Worm (Caenorhabditis elegans) whole organism, young adult: ENCODE results near the gene pycr-4.
A peak's percentile ranks its signal among the peaks of the same experiment; 100 is the strongest.

ENCODE experiments used
- B0019.2 ChIP-seq: fragments of 200-800 bp; sonication (Bioruptor generic); conservative IDR thresholded peaks from 2 replicates; pipeline ENCODE4 v1.3.6; 2022; ENCODE audit warnings: missing genetic modification reagents, missing genetic modification characterization, missing compliant biosample characterization
- B0261.1 ChIP-seq: sonication (generic microtip); optimal IDR thresholded peaks from 2 replicates; lab custom pipeline; 2016; ENCODE audit warnings: mild to moderate bottlenecking, missing genetic modification characterization, moderate library complexity, missing compliant biosample characterization
- C17E4.6 ChIP-seq: fragments of 200-800 bp; sonication (Bioruptor generic); IDR thresholded peaks from 2 replicates; pipeline ENCODE4 v1.3.6; 2022; ENCODE audit warnings: missing genetic modification reagents, missing genetic modification characterization, missing compliant biosample characterization
- D2030.7 ChIP-seq: fragments of 200-800 bp; sonication (Bioruptor generic); IDR thresholded peaks from 2 replicates; pipeline ENCODE4 v1.3.6; 2022; ENCODE audit warnings: missing genetic modification reagents, missing genetic modification characterization, missing compliant biosample characterization
- F22D6.2 ChIP-seq: sonication (generic microtip); optimal IDR thresholded peaks from 2 replicates; lab custom pipeline; 2016; ENCODE audit warnings: mild to moderate bottlenecking, missing genetic modification characterization, missing compliant biosample characterization
- F33H1.4 ChIP-seq: fragments of 200-800 bp; sonication (Bioruptor generic); IDR thresholded peaks from 2 replicates; pipeline ENCODE4 v1.3.6; 2022; ENCODE audit warnings: missing genetic modification reagents, missing genetic modification characterization, missing compliant biosample characterization
- F39B2.1 ChIP-seq: fragments of 200-800 bp; sonication (Bioruptor generic); IDR thresholded peaks from 2 replicates; pipeline ENCODE4 v1.3.6; 2022; ENCODE audit warnings: missing genetic modification reagents, missing genetic modification characterization, missing compliant biosample characterization
- T07F8.4 ChIP-seq: sonication (generic microtip); optimal IDR thresholded peaks from 2 replicates; lab custom pipeline; 2016; ENCODE audit warnings: mild to moderate bottlenecking, missing genetic modification characterization, moderate library complexity, missing compliant biosample characterization
- Y53G8AR.9 ChIP-seq: fragments of 200-800 bp; sonication (Bioruptor generic); conservative IDR thresholded peaks from 2 replicates; pipeline ENCODE4 v1.3.6; 2022; ENCODE audit warnings: missing genetic modification reagents, missing genetic modification characterization, missing compliant biosample characterization
- Y79H2A.3 ChIP-seq: fragments of 200-800 bp; sonication (Bioruptor generic); conservative IDR thresholded peaks from 2 replicates; pipeline ENCODE4 v1.3.6; 2022; ENCODE audit warnings: missing genetic modification reagents, missing genetic modification characterization, missing compliant biosample characterization
- Y95B8A.8 ChIP-seq: fragments of 200-800 bp; sonication (Bioruptor generic); IDR thresholded peaks from 2 replicates; pipeline ENCODE4 v1.3.6; 2022; ENCODE audit warnings: missing genetic modification reagents, missing genetic modification characterization, missing compliant biosample characterization
- aptf-3 ChIP-seq: fragments of 200-800 bp; sonication (Bioruptor generic); IDR thresholded peaks from 2 replicates; pipeline ENCODE4 v1.3.6; 2022; ENCODE audit warnings: missing genetic modification characterization, missing compliant biosample characterization
- atf-7 ChIP-seq: sonication (generic microtip); optimal IDR thresholded peaks from 2 replicates; lab custom pipeline; 2017; ENCODE audit warnings: mild to moderate bottlenecking, missing genetic modification characterization, missing compliant biosample characterization
- attf-5 ChIP-seq: fragments of 200-800 bp; sonication (Bioruptor generic); optimal IDR thresholded peaks from 2 replicates; lab custom pipeline; 2018; ENCODE audit warnings: mild to moderate bottlenecking, missing genetic modification characterization, missing compliant biosample characterization
- attf-6 ChIP-seq: fragments of 200-800 bp; sonication (Bioruptor generic); IDR thresholded peaks from 2 replicates; pipeline ENCODE4 v1.3.6; 2022; ENCODE audit warnings: missing genetic modification reagents, missing genetic modification characterization, missing compliant biosample characterization
- ceh-100 ChIP-seq: fragments of 200-800 bp; sonication (Bioruptor generic); IDR thresholded peaks from 2 replicates; pipeline ENCODE4 v1.3.6; 2022; ENCODE audit warnings: missing genetic modification reagents, missing genetic modification characterization, missing compliant biosample characterization
- ceh-40 ChIP-seq: fragments of 200-800 bp; sonication (Bioruptor generic); IDR thresholded peaks from 2 replicates; pipeline ENCODE4 v1.3.6; 2022; ENCODE audit warnings: missing genetic modification characterization, missing compliant biosample characterization
- ceh-58 ChIP-seq: fragments of 200-800 bp; sonication (Bioruptor generic); IDR thresholded peaks from 2 replicates; pipeline ENCODE4 v1.3.6; 2022; ENCODE audit warnings: missing genetic modification characterization, missing compliant biosample characterization
- ceh-79 ChIP-seq: sonication (generic microtip); optimal IDR thresholded peaks from 2 replicates; lab custom pipeline; 2017; ENCODE audit warnings: mild to moderate bottlenecking, missing genetic modification characterization, missing compliant biosample characterization
- dox-1 ChIP-seq: fragments of 200-800 bp; sonication (Bioruptor generic); IDR thresholded peaks from 2 replicates; pipeline ENCODE4 v1.3.6; 2022; ENCODE audit warnings: missing genetic modification reagents, missing genetic modification characterization, missing compliant biosample characterization
- dpl-1 ChIP-seq: fragments of 150-350 bp; optimal IDR thresholded peaks from 2 replicates; lab custom pipeline; 2014; ENCODE audit warnings: missing biosample characterization, missing genetic modification reagents, missing genetic modification characterization
- egl-18 ChIP-seq: fragments of 200-800 bp; sonication (Bioruptor generic); IDR thresholded peaks from 2 replicates; pipeline ENCODE4 v1.3.6; 2022; ENCODE audit warnings: missing genetic modification reagents, missing genetic modification characterization, missing compliant biosample characterization
- egrh-3 ChIP-seq: fragments of 200-800 bp; sonication (Bioruptor generic); IDR thresholded peaks from 2 replicates; pipeline ENCODE4 v1.3.6; 2022; ENCODE audit warnings: missing genetic modification reagents, missing genetic modification characterization, missing compliant biosample characterization
- ekl-4 ChIP-seq: fragments of 200-800 bp; sonication (Bioruptor generic); IDR thresholded peaks from 2 replicates; pipeline ENCODE4 v1.3.6; 2022; ENCODE audit warnings: missing genetic modification reagents, missing genetic modification characterization, missing compliant biosample characterization
- him-1 ChIP-seq: sonication (generic microtip); optimal IDR thresholded peaks from 2 replicates; lab custom pipeline; 2016; ENCODE audit warnings: missing genotype, missing genetic modification reagents, missing genetic modification characterization, missing compliant biosample characterization
- hsf-1 ChIP-seq: fragments of 200-800 bp; sonication (Bioruptor generic); IDR thresholded peaks from 2 replicates; pipeline ENCODE4 v1.3.6; 2022; ENCODE audit warnings: missing genetic modification reagents, missing genetic modification characterization, missing compliant biosample characterization
- let-607 ChIP-seq, 2 experiments: fragments of 200-800 bp in 1 of 2; sonication (Bioruptor generic) in 1 of 2; sonication (generic microtip) in 1 of 2; optimal IDR thresholded peaks; 2 replicates each; lab custom pipeline; 2016 to 2018; ENCODE audit warnings: mild to moderate bottlenecking in 2 of 2, missing compliant biosample characterization in 2 of 2, missing genetic modification characterization in 2 of 2, moderate library complexity in 2 of 2, missing genotype in 1 of 2
- lin-26 ChIP-seq: fragments of 200-800 bp; sonication (Bioruptor generic); IDR thresholded peaks from 2 replicates; pipeline ENCODE4 v1.3.6; 2022; ENCODE audit warnings: missing genetic modification reagents, missing genetic modification characterization, missing compliant biosample characterization
- lsl-1 ChIP-seq: fragments of 200-800 bp; sonication (Bioruptor generic); optimal IDR thresholded peaks from 2 replicates; lab custom pipeline; 2018; ENCODE audit warnings: mild to moderate bottlenecking, missing genetic modification characterization, moderate library complexity, missing compliant biosample characterization
- madf-3 ChIP-seq: fragments of 200-800 bp; sonication (Bioruptor generic); IDR thresholded peaks from 2 replicates; pipeline ENCODE4 v1.3.6; 2022; ENCODE audit warnings: missing genetic modification reagents, missing genetic modification characterization, missing compliant biosample characterization
- madf-6 ChIP-seq: fragments of 200-800 bp; sonication (Bioruptor generic); IDR thresholded peaks from 2 replicates; pipeline ENCODE4 v1.3.6; 2022; ENCODE audit warnings: missing genetic modification reagents, missing genetic modification characterization, missing compliant biosample characterization
- mcd-1 ChIP-seq: fragments of 200-800 bp; sonication (Bioruptor generic); IDR thresholded peaks from 2 replicates; pipeline ENCODE4 v1.3.6; 2022; ENCODE audit warnings: missing genetic modification reagents, missing genetic modification characterization, missing compliant biosample characterization
- nhr-80 ChIP-seq: sonication (generic microtip); optimal IDR thresholded peaks from 2 replicates; lab custom pipeline; 2016; ENCODE audit warnings: missing genetic modification characterization, missing compliant biosample characterization
- nhr-90 ChIP-seq: sonication (generic microtip); optimal IDR thresholded peaks from 2 replicates; lab custom pipeline; 2016; ENCODE audit warnings: missing genotype, mild to moderate bottlenecking, missing genetic modification characterization, missing compliant biosample characterization
- pbrm-1 ChIP-seq: fragments of 200-800 bp; sonication (Bioruptor generic); IDR thresholded peaks from 2 replicates; pipeline ENCODE4 v1.3.6; 2022; ENCODE audit warnings: missing genetic modification reagents, missing genetic modification characterization, missing compliant biosample characterization
- rcor-1 ChIP-seq: fragments of 200-800 bp; sonication (Bioruptor generic); IDR thresholded peaks from 2 replicates; pipeline ENCODE4 v1.3.6; 2022; ENCODE audit warnings: missing genetic modification reagents, missing genetic modification characterization, missing compliant biosample characterization
- sea-2 ChIP-seq: fragments of 200-800 bp; sonication (Bioruptor generic); IDR thresholded peaks from 2 replicates; pipeline ENCODE4 v1.3.6; 2022; ENCODE audit warnings: missing genetic modification characterization, missing compliant biosample characterization
- snpc-3.4 ChIP-seq: sonication (generic microtip); optimal IDR thresholded peaks from 2 replicates; lab custom pipeline; 2017; ENCODE audit warnings: missing genetic modification characterization, mild to moderate bottlenecking, missing compliant biosample characterization, antibody characterized with exemption, moderate library complexity, missing genotype, missing genetic modification reagents
- sptf-2 ChIP-seq: fragments of 200-800 bp; sonication (Bioruptor generic); optimal IDR thresholded peaks from 2 replicates; lab custom pipeline; 2018; ENCODE audit warnings: mild to moderate bottlenecking, missing genetic modification characterization, missing compliant biosample characterization
- unc-130 ChIP-seq: sonication (generic microtip); optimal IDR thresholded peaks from 2 replicates; lab custom pipeline; 2016; ENCODE audit warnings: missing genetic modification reagents, missing genetic modification characterization, missing compliant biosample characterization
- xnd-1 ChIP-seq: sonication (generic microtip); optimal IDR thresholded peaks from 2 replicates; lab custom pipeline; 2016; ENCODE audit warnings: missing genotype, missing genetic modification reagents, missing genetic modification characterization, missing compliant biosample characterization
- zfh-2 ChIP-seq: fragments of 200-800 bp; sonication (Bioruptor generic); conservative IDR thresholded peaks from 2 replicates; pipeline ENCODE4 v1.3.6; 2022; ENCODE audit warnings: missing genetic modification reagents, missing genetic modification characterization, missing compliant biosample characterization

pycr-4 gene

DNA sequence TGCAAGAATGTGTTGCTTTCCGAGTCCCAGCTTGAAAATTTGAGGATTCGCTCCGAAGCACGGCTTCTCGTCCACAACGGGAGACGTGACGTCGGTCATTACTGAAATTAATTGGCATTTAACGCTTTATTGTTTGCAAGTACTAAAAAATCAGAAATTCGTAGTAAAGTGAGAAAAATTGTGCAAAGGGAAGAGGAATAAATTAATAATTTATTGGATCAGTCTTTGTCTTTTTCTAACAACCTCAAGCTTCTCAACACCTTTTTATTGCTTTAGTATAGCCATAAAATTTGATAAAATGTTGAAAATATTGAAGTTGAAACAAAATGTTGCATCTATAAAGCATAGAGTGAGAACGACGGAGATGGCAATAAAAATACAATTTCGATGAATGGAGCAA is 25.8 kb downstream of the pycr-4 start, which contains the start of gene tes-1:
Gene tes-1 (minus strand): TSS at position 101 of the 400 bp plus-strand sequence.
- TF ChIP-seq D2030.7 (no peak), B0261.1 (no peak), let-607 (tag; optimal IDR thresholded peaks at IDR 0.05; lab: Kevin White, UChicago) (no peak), sea-2 (GFP tag; lab: Robert Waterston, UW) (no peak), attf-5 (no peak), snpc-3.4 (tag; lab: Kevin White, UChicago) (no peak), ceh-79 (tag; lab: Kevin White, UChicago) (no peak), C17E4.6 (GFP tag; lab: Robert Waterston, UW) (no peak), mcd-1 (GFP tag; lab: Robert Waterston, UW) (no peak), pbrm-1 (GFP tag; lab: Robert Waterston, UW) (no peak), xnd-1 (tag; lab: Kevin White, UChicago) (no peak), sptf-2 (GFP tag; lab: Kevin White, UChicago) (no peak), F33H1.4 (no peak), Y95B8A.8 (GFP tag; lab: Robert Waterston, UW) (no peak)

DNA sequence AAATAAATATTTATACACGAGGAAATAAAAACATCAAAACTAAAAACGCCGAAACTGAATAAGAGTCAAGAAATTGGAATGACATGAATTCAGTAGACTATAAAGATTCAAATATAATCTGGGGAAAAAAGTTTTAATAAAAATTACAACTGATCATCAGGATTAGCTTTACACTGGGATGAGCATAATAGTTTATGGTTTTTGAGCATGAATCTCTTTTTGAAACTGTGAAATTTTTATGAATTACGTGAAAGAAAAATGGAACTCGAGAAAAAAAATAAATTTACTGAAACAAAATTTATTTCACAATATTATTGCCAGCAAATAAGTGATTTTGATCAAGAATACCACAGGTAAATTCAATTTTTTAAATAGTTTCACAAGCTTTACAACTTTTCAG is 29.5 kb downstream of the pycr-4 start, which contains the start of gene B0496.2:
Gene B0496.2 (plus strand): TSS at position 301 of the 400 bp plus-strand sequence.
- TF ChIP-seq attf-6: no peak
- TF ChIP-seq nhr-90 (tag; lab: Kevin White, UChicago): no peak
- no peak for TF ChIP-seq dpl-1 (GFP tag; lab: Kevin White, UChicago)
- TF ChIP-seq unc-130 (GFP tag; lab: Kevin White, UChicago): no peak
- no peak for TF ChIP-seq him-1 (tag; lab: Kevin White, UChicago)
- no peak for TF ChIP-seq lsl-1

ce11 chrIV:7445995-7446394 is 31.1 kb downstream of the pycr-4 start, which contains the start of gene B0496.1:
Gene B0496.1, plus strand, starts transcription at chrIV:7446295.
- no peak for TF ChIP-seq snpc-3.4 (tag; lab: Kevin White, UChicago)
- no peak for TF ChIP-seq pbrm-1 (GFP tag; lab: Robert Waterston, UW)
- no peak for TF ChIP-seq T07F8.4 (tag; lab: Kevin White, UChicago)
- TF ChIP-seq aptf-3: no peak
- no peak for TF ChIP-seq atf-7 (tag; lab: Kevin White, UChicago)
- no peak for TF ChIP-seq zfh-2 (GFP tag; lab: Robert Waterston, UW)
- TF ChIP-seq him-1 (tag; lab: Kevin White, UChicago): no peak

- TF ChIP-seq nhr-80 (peak; percentile 31), F22D6.2 (no peak)
Observed at ce11 chrIV:7445236-7445635, 31.9 kb downstream of the pycr-4 start, which contains the start of gene valv-1. Gene valv-1, minus strand, starts transcription at chrIV:7445336.

- TF ChIP-seq ceh-100 (GFP tag; lab: Robert Waterston, UW): peak; percentile 61
- peak; percentile 90 for TF ChIP-seq dox-1 (GFP tag; lab: Robert Waterston, UW)
- peak; percentile 99 for TF ChIP-seq hsf-1 (GFP tag; lab: Robert Waterston, UW)
- TF ChIP-seq lin-26: 0 out of 2 replicates have a peak, but pooled peaks have one; percentile 30
- TF ChIP-seq ekl-4 (GFP tag; lab: Robert Waterston, UW): peak; percentile 64
- TF ChIP-seq egl-18 (GFP tag; lab: Robert Waterston, UW): peak; percentile 71; the same call in 1 of the 2 replicates
- TF ChIP-seq Y53G8AR.9 (GFP tag; lab: Robert Waterston, UW): peak; percentile 71; the same call in 1 of the 2 replicates
- TF ChIP-seq D2030.7: peak; percentile 38; the same call in 1 of the 2 replicates
- peak; percentile 90 for TF ChIP-seq madf-3 (GFP tag; lab: Robert Waterston, UW)
- peak; percentile 69; the same call in 1 of the 2 replicates for TF ChIP-seq madf-6
- 0 out of 2 replicates have a peak, but pooled peaks have one; percentile 58 for TF ChIP-seq Y95B8A.8 (GFP tag; lab: Robert Waterston, UW)
- TF ChIP-seq ceh-40 (GFP tag; lab: Robert Waterston, UW): peak; percentile 86; the same call in 1 of the 2 replicates
- TF ChIP-seq rcor-1 (GFP tag; lab: Robert Waterston, UW): peak; percentile 58
- peak; percentile 93 for TF ChIP-seq pbrm-1 (GFP tag; lab: Robert Waterston, UW)
- 0 out of 2 replicates have a peak, but pooled peaks have one; percentile 17 for TF ChIP-seq F39B2.1 (GFP tag; lab: Robert Waterston, UW)
- peak; percentile 20; the same call in 1 of the 2 replicates for TF ChIP-seq B0019.2 (GFP tag; lab: Robert Waterston, UW)
- 0 out of 2 replicates have a peak, but pooled peaks have one; percentile 38 for TF ChIP-seq Y79H2A.3 (GFP tag; lab: Robert Waterston, UW)
- peak; percentile 38; the same call in 1 of the 2 replicates for TF ChIP-seq egrh-3 (GFP tag; lab: Robert Waterston, UW)
- 0 out of 2 replicates have a peak, but pooled peaks have one; percentile 62 for TF ChIP-seq ceh-58
- TF ChIP-seq, all 124 proteins: peak for 19; not testable (repeated sequence) for 105
Observed at ce11 chrIV:7440985-7441384, 36.1 kb downstream of the pycr-4 start.
